Worm (Caenorhabditis elegans) whole organism, L4 larva: ENCODE data around the gene tag-342.

Source experiments
- F26F4.8 ChIP-seq: fragments of 200-800 bp; sonication (Bioruptor generic); conservative IDR thresholded peaks from 2 replicates; pipeline ENCODE4 v1.3.6; 2022; ENCODE audit warnings: missing genetic modification characterization, missing compliant biosample characterization
- R02D3.7 ChIP-seq: fragments of 150-350 bp; sonication (generic microtip); optimal IDR thresholded peaks from 3 replicates; lab custom pipeline; 2014; ENCODE audit warnings: missing biosample characterization, missing genetic modification characterization
- T20F7.1 ChIP-seq: fragments of 200-800 bp; sonication (Bioruptor generic); optimal IDR thresholded peaks from 2 replicates; lab custom pipeline; 2018; ENCODE audit warnings: mild to moderate bottlenecking, missing genetic modification characterization, missing compliant biosample characterization
- T26A8.4 ChIP-seq: fragments of 200-800 bp; sonication (Bioruptor generic); IDR thresholded peaks from 2 replicates; pipeline ENCODE4 v1.3.6; 2022; ENCODE audit warnings: missing genetic modification characterization, missing compliant biosample characterization
- Y5F2A.4 ChIP-seq: fragments of 200-800 bp; sonication (Bioruptor generic); optimal IDR thresholded peaks from 2 replicates; lab custom pipeline; 2018; ENCODE audit warnings: mild to moderate bottlenecking, missing genetic modification characterization, missing compliant biosample characterization
- aha-1 ChIP-seq: fragments of 150-350 bp; peaks from one replicate; lab custom pipeline; 2014; ENCODE audit warnings: missing biosample characterization, missing genetic modification characterization
- aly-2 ChIP-seq: sonication (generic microtip); optimal IDR thresholded peaks from 2 replicates; lab custom pipeline; 2018; ENCODE audit warnings: missing biosample characterization, missing genetic modification characterization
- ama-1 ChIP-seq: fragments of 150-350 bp; optimal IDR thresholded peaks from 2 replicates; lab custom pipeline; 2014; ENCODE audit warnings: inconsistent platforms, mixed read lengths
- attf-4 ChIP-seq: sonication (generic microtip); optimal IDR thresholded peaks from 3 replicates; lab custom pipeline; 2017; ENCODE audit warnings: missing biosample characterization, missing genetic modification characterization
- ceh-32 ChIP-seq: sonication (generic microtip); optimal IDR thresholded peaks from 2 replicates; lab custom pipeline; 2016; ENCODE audit warnings: mild to moderate bottlenecking, missing genetic modification characterization, missing compliant biosample characterization; ENCODE audit not compliant: poor library complexity
- ceh-62 ChIP-seq: sonication (generic microtip); optimal IDR thresholded peaks from 2 replicates; lab custom pipeline; 2017; ENCODE audit warnings: missing biosample characterization, missing genetic modification characterization
- ceh-82 ChIP-seq: sonication (generic microtip); optimal IDR thresholded peaks from 2 replicates; lab custom pipeline; 2017; ENCODE audit warnings: missing biosample characterization, missing genetic modification characterization
- cey-2 ChIP-seq: sonication (generic microtip); optimal IDR thresholded peaks from 3 replicates; lab custom pipeline; 2017; ENCODE audit warnings: missing genetic modification characterization, mild to moderate bottlenecking, missing compliant biosample characterization, antibody characterized with exemption, borderline replicate concordance; ENCODE audit not compliant: insufficient read depth
- ctbp-1 ChIP-seq: fragments of 200-800 bp; sonication (Bioruptor generic); IDR thresholded peaks from 2 replicates; pipeline ENCODE4 v1.3.6; 2022; ENCODE audit warnings: missing genetic modification reagents, missing genetic modification characterization, missing compliant biosample characterization
- daf-8 ChIP-seq: fragments of 200-800 bp; sonication (Bioruptor generic); IDR thresholded peaks from 2 replicates; pipeline ENCODE4 v1.3.6; 2022; ENCODE audit warnings: missing genetic modification characterization, missing compliant biosample characterization
- dmd-8 ChIP-seq: fragments of 200-800 bp; sonication (Bioruptor generic); IDR thresholded peaks from 2 replicates; pipeline ENCODE4 v1.3.6; 2022; ENCODE audit warnings: missing genetic modification characterization, missing compliant biosample characterization
- dmd-9 ChIP-seq: fragments of 200-800 bp; sonication (Bioruptor generic); IDR thresholded peaks from 2 replicates; pipeline ENCODE4 v1.3.6; 2022; ENCODE audit warnings: missing genetic modification reagents, missing genetic modification characterization, missing compliant biosample characterization
- dpl-1 ChIP-seq: fragments of 150-350 bp; optimal IDR thresholded peaks from 2 replicates; lab custom pipeline; 2014; ENCODE audit warnings: missing biosample characterization, missing genetic modification reagents, missing genetic modification characterization
- egl-43 ChIP-seq: fragments of 200-800 bp; sonication (Bioruptor generic); IDR thresholded peaks from 2 replicates; pipeline ENCODE4 v1.3.6; 2022; ENCODE audit warnings: missing genetic modification reagents, missing genetic modification characterization, missing compliant biosample characterization
- fkh-10 ChIP-seq: fragments of 150-350 bp; optimal IDR thresholded peaks from 2 replicates; lab custom pipeline; 2014; ENCODE audit warnings: missing biosample characterization, missing genetic modification reagents, missing genetic modification characterization
- gei-8 ChIP-seq: fragments of 200-800 bp; sonication (Bioruptor generic); optimal IDR thresholded peaks from 2 replicates; lab custom pipeline; 2018; ENCODE audit warnings: mild to moderate bottlenecking, missing genetic modification characterization, missing compliant biosample characterization
- hif-1 ChIP-seq, 2 experiments: sonication (generic microtip); optimal IDR thresholded peaks; 2 replicates each; lab custom pipeline; 2016 to 2017; ENCODE audit warnings: missing compliant biosample characterization in 2 of 2, missing genetic modification characterization in 2 of 2, missing genetic modification reagents in 2 of 2, missing genotype in 2 of 2, mild to moderate bottlenecking in 1 of 2
- hlh-30 ChIP-seq: sonication (generic microtip); optimal IDR thresholded peaks from 2 replicates; lab custom pipeline; 2017; ENCODE audit warnings: antibody characterized with exemption, mild to moderate bottlenecking, missing genetic modification characterization, missing compliant biosample characterization; ENCODE audit not compliant: insufficient read depth
- hmg-1.1 ChIP-seq: fragments of 200-800 bp; sonication (Bioruptor generic); IDR thresholded peaks from 2 replicates; pipeline ENCODE4 v1.3.6; 2022; ENCODE audit warnings: missing genetic modification reagents, missing genetic modification characterization, missing compliant biosample characterization
- jun-1 ChIP-seq: fragments of 150-350 bp; optimal IDR thresholded peaks from 2 replicates; lab custom pipeline; 2014; ENCODE audit warnings: missing biosample characterization, missing genetic modification reagents, missing genetic modification characterization
- lim-7 ChIP-seq: fragments of 200-800 bp; sonication (Bioruptor generic); IDR thresholded peaks from 2 replicates; pipeline ENCODE4 v1.3.6; 2022; ENCODE audit warnings: missing genetic modification characterization, missing compliant biosample characterization
- lin-1 ChIP-seq: fragments of 200-800 bp; sonication (Bioruptor generic); IDR thresholded peaks from 2 replicates; pipeline ENCODE4 v1.3.6; 2022; ENCODE audit warnings: missing genetic modification reagents, missing genetic modification characterization, missing compliant biosample characterization
- lin-13 ChIP-seq: fragments of 150-350 bp; optimal IDR thresholded peaks from 2 replicates; lab custom pipeline; 2014; ENCODE audit warnings: missing biosample characterization, missing genetic modification reagents, missing genetic modification characterization
- lin-39 ChIP-seq: fragments of 150-350 bp; optimal IDR thresholded peaks from 2 replicates; lab custom pipeline; 2014; ENCODE audit warnings: missing biosample characterization, missing genetic modification reagents, missing genetic modification characterization
- lir-3 ChIP-seq: sonication (generic microtip); optimal IDR thresholded peaks from 2 replicates; lab custom pipeline; 2016; ENCODE audit warnings: mild to moderate bottlenecking, missing genetic modification characterization, missing compliant biosample characterization
- mdl-1 ChIP-seq, 2 experiments: fragments of 150-350 bp in 1 of 2; sonication (generic microtip) in 1 of 2; optimal IDR thresholded peaks; 2 replicates each; lab custom pipeline; 2014 to 2017; ENCODE audit warnings: missing biosample characterization in 2 of 2, missing genetic modification characterization in 2 of 2
- mdt-29 ChIP-seq: fragments of 200-800 bp; sonication (Bioruptor generic); IDR thresholded peaks from 2 replicates; pipeline ENCODE4 v1.3.6; 2022; ENCODE audit warnings: missing genetic modification reagents, missing genetic modification characterization, missing compliant biosample characterization
- mxl-3 ChIP-seq: fragments of 200-800 bp; sonication (Bioruptor generic); optimal IDR thresholded peaks from 2 replicates; lab custom pipeline; 2018; ENCODE audit warnings: mild to moderate bottlenecking, missing genetic modification characterization, missing compliant biosample characterization
- nhr-10 ChIP-seq: fragments of 150-350 bp; optimal IDR thresholded peaks from 2 replicates; lab custom pipeline; 2014; ENCODE audit warnings: missing biosample characterization, missing genetic modification characterization
- nhr-237 ChIP-seq: sonication (generic microtip); optimal IDR thresholded peaks from 2 replicates; lab custom pipeline; 2017; ENCODE audit warnings: missing biosample characterization, missing genetic modification characterization
- nhr-25 ChIP-seq: sonication (generic microtip); optimal IDR thresholded peaks from 2 replicates; lab custom pipeline; 2017; ENCODE audit warnings: missing genetic modification characterization, mild to moderate bottlenecking, missing compliant biosample characterization, antibody characterized with exemption, moderate library complexity, borderline replicate concordance; ENCODE audit not compliant: insufficient read depth
- nhr-41 ChIP-seq: fragments of 200-800 bp; sonication (Bioruptor generic); IDR thresholded peaks from 2 replicates; pipeline ENCODE4 v1.3.6; 2022; ENCODE audit warnings: missing genetic modification reagents, missing genetic modification characterization, missing compliant biosample characterization
- nhr-42 ChIP-seq: fragments of 200-800 bp; sonication (Bioruptor generic); IDR thresholded peaks from 2 replicates; pipeline ENCODE4 v1.3.6; 2022; ENCODE audit warnings: missing genetic modification characterization, missing compliant biosample characterization
- nhr-76 ChIP-seq: fragments of 150-350 bp; optimal IDR thresholded peaks from 2 replicates; lab custom pipeline; 2014; ENCODE audit warnings: missing biosample characterization, missing genetic modification characterization
- pha-4 ChIP-seq, 2 experiments: fragments of 150-350 bp in 1 of 2; fragments of 200-800 bp in 1 of 2; sonication (Bioruptor generic) in 1 of 2; IDR thresholded peaks in 1 of 2; optimal IDR thresholded peaks in 1 of 2; 2 replicates each; pipeline versions ENCODE4 v1.3.6 to Lab custom; 2014 to 2022; ENCODE audit warnings: missing genetic modification characterization in 2 of 2, missing genetic modification reagents in 2 of 2, missing biosample characterization in 1 of 2, missing compliant biosample characterization in 1 of 2
- pqm-1 ChIP-seq: sonication (generic microtip); optimal IDR thresholded peaks from 2 replicates; lab custom pipeline; 2017; ENCODE audit warnings: missing biosample characterization, missing genetic modification characterization
- rbr-2 ChIP-seq: sonication (generic microtip); optimal IDR thresholded peaks from 2 replicates; lab custom pipeline; 2016; ENCODE audit warnings: missing genotype, missing genetic modification characterization, missing compliant biosample characterization
- set-16 ChIP-seq: fragments of 200-800 bp; sonication (Bioruptor generic); IDR thresholded peaks from 2 replicates; pipeline ENCODE4 v1.3.6; 2022; ENCODE audit warnings: missing genetic modification reagents, missing genetic modification characterization, missing compliant biosample characterization
- snpc-1.2 ChIP-seq: fragments of 200-800 bp; sonication (Bioruptor generic); IDR thresholded peaks from 2 replicates; pipeline ENCODE4 v1.3.6; 2022; ENCODE audit warnings: missing genetic modification reagents, missing genetic modification characterization, missing compliant biosample characterization
- unc-62 ChIP-seq, 3 experiments: fragments of 150-350 bp in 1 of 3; sonication (generic microtip); optimal IDR thresholded peaks in 2 of 3; peaks in 1 of 3; 1 replicate in 1 of 3; 2 replicates in 2 of 3; lab custom pipeline; 2014 to 2017; ENCODE audit warnings: missing biosample characterization in 3 of 3, missing genetic modification characterization in 3 of 3, missing genetic modification reagents in 3 of 3, missing genotype in 1 of 3
- zfp-2 ChIP-seq: sonication (generic microtip); optimal IDR thresholded peaks from 2 replicates; lab custom pipeline; 2016; ENCODE audit warnings: mild to moderate bottlenecking, missing genetic modification characterization, missing compliant biosample characterization

The tag-342 gene

DNA sequence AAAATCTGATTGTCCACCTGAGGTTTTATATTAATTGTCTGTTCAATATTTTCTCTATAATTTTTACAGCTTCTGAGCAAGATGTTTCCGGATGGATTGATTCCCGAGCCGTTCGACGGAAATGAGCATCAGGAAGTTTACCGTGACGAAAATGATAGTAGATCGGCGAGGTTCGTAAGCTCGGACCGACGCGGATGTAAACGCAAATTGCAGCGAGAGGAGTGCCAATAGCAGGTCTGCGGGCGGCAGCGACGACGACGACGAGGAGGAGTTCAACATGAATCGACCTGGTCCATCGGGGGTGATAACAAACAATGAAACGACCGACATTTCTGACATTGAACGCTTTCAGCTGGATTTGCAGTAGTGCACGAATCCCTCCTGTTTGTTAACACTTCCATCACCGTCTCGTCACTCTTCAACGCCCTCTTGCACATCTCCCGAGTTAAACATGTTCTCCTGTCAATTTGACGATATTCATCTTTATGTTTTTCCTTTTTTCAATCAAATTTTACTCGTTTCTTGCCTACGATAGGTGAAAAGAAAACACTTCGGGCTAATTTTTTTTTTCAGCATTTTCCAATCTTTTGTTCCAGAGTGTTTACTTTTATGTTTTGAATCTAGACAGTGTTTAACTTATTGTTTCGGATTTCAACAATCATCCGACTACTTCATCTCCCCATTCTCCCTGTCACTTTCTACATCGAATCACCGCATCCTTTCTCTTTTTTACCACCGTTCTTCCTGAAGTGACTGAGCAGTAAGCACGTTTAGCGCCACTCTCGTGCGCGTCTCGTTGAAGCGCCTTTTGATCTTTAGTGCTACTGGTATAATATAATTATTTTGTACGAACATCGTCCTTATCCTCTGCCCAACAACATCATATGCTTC lies 5.8 kb upstream of the tag-342 start:
- TF ChIP-seq jun-1 (tag; lab: Kevin White, UChicago) (no peak), pha-4 (GFP tag; IDR thresholded peaks at IDR 0.05; lab: Robert Waterston, UW) (0 out of 2 replicates have a peak, but pooled peaks have one; percentile 26), pha-4 (tag; optimal IDR thresholded peaks at IDR 0.05; lab: Kevin White, UChicago) (no peak), aha-1 (peak; percentile 28), ceh-62 (no peak), lin-13 (GFP tag; lab: Kevin White, UChicago) (no peak), aly-2 (tag; lab: Kevin White, UChicago) (peak; percentile 78), egl-43 (peak; percentile 73), gei-8 (GFP tag; lab: Kevin White, UChicago) (no peak), mdl-1 (tag; optimal IDR thresholded peaks at IDR 0.05; lab: Kevin White, UChicago) (no peak), lin-39 (tag; lab: Kevin White, UChicago) (no peak), lim-7 (GFP tag; lab: Robert Waterston, UW) (0 out of 2 replicates have a peak, but pooled peaks have one; percentile 32), F26F4.8 (GFP tag; lab: Robert Waterston, UW) (0 out of 2 replicates have a peak, but pooled peaks have one; percentile 32), dmd-9 (GFP tag; lab: Robert Waterston, UW) (no peak), mxl-3 (GFP tag; lab: Kevin White, UChicago) (peak; percentile 2), dpl-1 (GFP tag; lab: Kevin White, UChicago) (no peak), cey-2 (tag; lab: Kevin White, UChicago) (no peak), unc-62 (GFP tag; optimal IDR thresholded peaks at IDR 0.05 in 1 of 2; lab: Kevin White, UChicago) (peak in 1 of 2 experiments; percentile 91), unc-62 (tag; optimal IDR thresholded peaks at IDR 0.05; lab: Kevin White, UChicago) (no peak), ama-1 (lab: Kevin White, UChicago) (peak; percentile 89), hif-1 (tag; optimal IDR thresholded peaks at IDR 0.05; lab: Kevin White, UChicago) (no peak), set-16 (GFP tag; lab: Robert Waterston, UW) (0 out of 2 replicates have a peak, but pooled peaks have one; percentile 20), T26A8.4 (no peak), ctbp-1 (GFP tag; lab: Robert Waterston, UW) (0 out of 2 replicates have a peak, but pooled peaks have one; percentile 18), lin-1 (GFP tag; lab: Robert Waterston, UW) (peak; percentile 49; the same call in 1 of the 2 replicates), zfp-2 (tag; lab: Kevin White, UChicago) (no peak), nhr-42 (GFP tag; lab: Robert Waterston, UW) (0 out of 2 replicates have a peak, but pooled peaks have one; percentile 49), nhr-10 (peak; percentile 50), ceh-32 (tag; lab: Kevin White, UChicago) (no peak), ceh-82 (tag; lab: Kevin White, UChicago) (no peak), Y5F2A.4 (GFP tag; lab: Kevin White, UChicago) (no peak), fkh-10 (no peak)

DNA sequence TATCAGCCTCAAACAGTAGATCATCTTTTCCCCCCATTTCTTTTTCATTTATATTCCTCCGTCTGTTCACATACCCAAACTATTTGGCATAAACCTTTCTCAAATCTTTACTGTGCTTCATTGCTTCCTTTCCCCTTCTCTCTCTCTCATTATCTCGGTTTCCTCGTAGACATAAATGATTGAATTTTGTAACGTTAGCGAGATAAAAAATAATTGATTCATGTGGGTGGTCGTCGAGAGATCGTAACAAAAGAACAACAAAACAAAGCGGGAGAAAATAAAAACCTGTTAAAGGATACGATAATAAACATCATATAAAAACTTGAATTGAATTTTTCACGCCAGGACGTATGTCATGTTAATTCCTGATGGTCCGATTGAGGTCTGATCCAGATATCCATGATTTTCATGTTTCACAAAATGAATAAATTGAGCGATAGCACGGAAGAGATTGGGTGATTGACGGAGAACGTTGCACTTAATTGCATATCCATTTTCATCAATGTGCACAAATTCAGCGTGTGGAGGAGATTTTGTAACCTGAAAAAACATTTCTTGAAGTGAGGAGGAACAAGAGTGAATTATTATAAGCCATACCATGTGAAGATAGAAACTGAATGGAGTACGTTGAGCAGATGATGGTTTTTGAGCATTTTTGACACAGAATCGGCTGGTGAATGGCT lies 5.0 kb upstream of the tag-342 start:
- TF ChIP-seq dmd-8 (no peak), hmg-1.1 (GFP tag; lab: Robert Waterston, UW) (no peak), lin-13 (GFP tag; lab: Kevin White, UChicago) (no peak), mdt-29 (GFP tag; lab: Robert Waterston, UW) (no peak; the same call in 1 of the 2 replicates), hif-1 (tag; optimal IDR thresholded peaks at IDR 0.05; lab: Kevin White, UChicago) (no peak), pqm-1 (tag; lab: Kevin White, UChicago) (no peak), nhr-41 (GFP tag; lab: Robert Waterston, UW) (no peak), R02D3.7 (tag; lab: Kevin White, UChicago) (no peak), snpc-1.2 (GFP tag; lab: Robert Waterston, UW) (no peak), attf-4 (no peak), nhr-237 (tag; lab: Kevin White, UChicago) (no peak), nhr-25 (tag; lab: Kevin White, UChicago) (no peak), lir-3 (tag; lab: Kevin White, UChicago) (no peak), hlh-30 (tag; lab: Kevin White, UChicago) (peak; percentile 25), nhr-76 (tag; lab: Kevin White, UChicago) (no peak), daf-8 (GFP tag; lab: Robert Waterston, UW) (no peak), rbr-2 (tag; lab: Kevin White, UChicago) (peak; percentile 10), T20F7.1 (GFP tag; lab: Kevin White, UChicago) (no peak)
